Fruit fly (Drosophila melanogaster): ENCODE measurements around the gene CG32069.

The CG32069 gene

dm6 chr3L:11046559-11046958 lies 15.9 kb downstream of the CG32069 start:
- TF ChIP-seq CG17801 (GFP tag; optimal IDR thresholded peaks at IDR 0.05; ENCODE audit: partially characterized antibody) = peak; percentile 59

- no peak for TF ChIP-seq CG17801 (GFP tag; optimal IDR thresholded peaks at IDR 0.05; ENCODE audit: partially characterized antibody)
These were observed 17.4 kb downstream of the CG32069 start for dm6 chr3L:11045009-11045408.

dm6 chr3L:11043650-11044049 lies 18.8 kb downstream of the CG32069 start:
- peak; percentile 31 for TF ChIP-seq CG17801 (GFP tag; optimal IDR thresholded peaks at IDR 0.05; ENCODE audit: partially characterized antibody)

dm6 chr3L:11041193-11041592 lies 21.2 kb downstream of the CG32069 start:
- no peak for TF ChIP-seq CG17801 (GFP tag; optimal IDR thresholded peaks at IDR 0.05; ENCODE audit: partially characterized antibody)

- TF ChIP-seq CG17801 (GFP tag; optimal IDR thresholded peaks at IDR 0.05; ENCODE audit: partially characterized antibody) = no peak
These were observed 27.4 kb downstream of the CG32069 start for dm6 chr3L:11035039-11035438.

- no peak for TF ChIP-seq CG17801 (GFP tag; optimal IDR thresholded peaks at IDR 0.05; ENCODE audit: partially characterized antibody)
These were observed 29.0 kb downstream of the CG32069 start for dm6 chr3L:11033327-11033975.

- TF ChIP-seq CG17801 (GFP tag; optimal IDR thresholded peaks at IDR 0.05; ENCODE audit: partially characterized antibody) = no peak
These were observed 30.6 kb downstream of the CG32069 start for dm6 chr3L:11031784-11032183.

- no peak for TF ChIP-seq CG17801 (GFP tag; optimal IDR thresholded peaks at IDR 0.05; ENCODE audit: partially characterized antibody)
These were observed 35.1 kb downstream of the CG32069 start, which contains the start of gene CG32081 for dm6 chr3L:11027279-11027678. Gene CG32081 (plus strand): TSS chr3L:11027579.

dm6 chr3L:11025261-11025660 lies 37.2 kb downstream of the CG32069 start, which contains the start of gene CG32079:
Gene CG32079 (plus strand): TSS chr3L:11025561.
- no peak for TF ChIP-seq CG17801 (GFP tag; optimal IDR thresholded peaks at IDR 0.05; ENCODE audit: partially characterized antibody)

- no peak for TF ChIP-seq CG17801 (GFP tag; optimal IDR thresholded peaks at IDR 0.05; ENCODE audit: partially characterized antibody)
These were observed 39.2 kb downstream of the CG32069 start, which contains the start of gene Fad2 for dm6 chr3L:11023235-11023634. Gene Fad2 (plus strand): TSS chr3L:11023535.

- TF ChIP-seq CG17801 (GFP tag; optimal IDR thresholded peaks at IDR 0.05; ENCODE audit: partially characterized antibody) = no peak
These were observed 40.5 kb downstream of the CG32069 start for dm6 chr3L:11021958-11022357.

dm6 chr3L:11020058-11020457 lies 42.4 kb downstream of the CG32069 start:
- no peak for TF ChIP-seq CG17801 (GFP tag; optimal IDR thresholded peaks at IDR 0.05; ENCODE audit: partially characterized antibody)

dm6 chr3L:11015203-11015602 lies 47.2 kb downstream of the CG32069 start:
- TF ChIP-seq CG17801 (GFP tag; optimal IDR thresholded peaks at IDR 0.05; ENCODE audit: partially characterized antibody) = no peak
